Fruit fly (Drosophila melanogaster): ENCODE measurements around the gene ko.
A peak's percentile ranks its signal among the peaks of the same experiment; 100 is the strongest.

The ko gene

dm6 chr3L:21046107-21046708 lies 84.8 kb downstream of the ko start (continued):
- TF ChIP-seq gem (tag; optimal IDR thresholded peaks at IDR 0.05) (peak; percentile 43), lmd (GFP tag; IDR thresholded peaks at IDR 0.05) (no peak), unpg (GFP tag; optimal IDR thresholded peaks at IDR 0.05) (peak; percentile 28), CG14050 (GFP tag; IDR thresholded peaks at IDR 0.05) (no peak), az2 (GFP tag; optimal IDR thresholded peaks at IDR 0.05) (peak; percentile 7), CG7271 (tag; optimal IDR thresholded peaks at IDR 0.05) (no peak), CG2678 (tag; optimal IDR thresholded peaks at IDR 0.05) (no peak), D (optimal IDR thresholded peaks at IDR 0.05) (no peak), D (GFP tag; optimal IDR thresholded peaks at IDR 0.05) (no peak), so (GFP tag; IDR thresholded peaks at IDR 0.05) (no peak), CG17359 (tag; optimal IDR thresholded peaks at IDR 0.05) (peak; percentile 8), crp (GFP tag; optimal IDR thresholded peaks at IDR 0.05) (no peak), cad (GFP tag; optimal IDR thresholded peaks at IDR 0.05) (no peak), CG9932 (GFP tag; IDR thresholded peaks at IDR 0.05) (no peak), mam (GFP tag; optimal IDR thresholded peaks at IDR 0.05) (no peak), gcm (GFP tag; optimal IDR thresholded peaks at IDR 0.05) (no peak), Drgx (GFP tag; IDR thresholded peaks at IDR 0.05) (peak; percentile 39; the same call in 1 of the 2 replicates), Chrac-16 (GFP tag; optimal IDR thresholded peaks at IDR 0.05) (no peak), Xbp1 (GFP tag; optimal IDR thresholded peaks at IDR 0.05) (no peak), hkb (optimal IDR thresholded peaks at IDR 0.05) (no peak), hkb (GFP tag; IDR thresholded peaks at IDR 0.05) (no peak), ash1 (GFP tag; optimal IDR thresholded peaks at IDR 0.05) (no peak), CG14014 (GFP tag; IDR thresholded peaks at IDR 0.05) (no peak), Scr (GFP tag; IDR thresholded peaks at IDR 0.05; ENCODE audit: partially characterized antibody) (no peak), Xrp1 (GFP tag; IDR thresholded peaks at IDR 0.05) (peak; percentile 26; the same call in 1 of the 2 replicates), CG17385 (GFP tag; optimal IDR thresholded peaks at IDR 0.05) (no peak), CG11085 (GFP tag; IDR thresholded peaks at IDR 0.05) (no peak), Med (GFP tag) (no peak), oc (tag; optimal IDR thresholded peaks at IDR 0.05) (no peak), bab2 (GFP tag; optimal IDR thresholded peaks at IDR 0.05) (no peak), CG6765 (GFP tag; optimal IDR thresholded peaks at IDR 0.05) (no peak), bsh (GFP tag; optimal IDR thresholded peaks at IDR 0.05) (peak in 1 of 2 experiments; percentile 56), Hmr (GFP tag; optimal IDR thresholded peaks at IDR 0.05) (no peak), Optix (GFP tag; IDR thresholded peaks at IDR 0.05) (no peak), MBD-R2 (GFP tag; IDR thresholded peaks at IDR 0.05) (no peak), row (GFP tag; IDR thresholded peaks at IDR 0.05) (no peak), Pdp1 (GFP tag; optimal IDR thresholded peaks at IDR 0.05) (no peak), CG42726 (GFP tag; IDR thresholded peaks at IDR 0.05; ENCODE audit: partially characterized antibody) (no peak), CG15269 (tag; optimal IDR thresholded peaks at IDR 0.05) (no peak), CG7745 (tag; optimal IDR thresholded peaks at IDR 0.05) (no peak), Dfd (GFP tag; optimal IDR thresholded peaks at IDR 0.05) (no peak), Oaz (GFP tag; IDR thresholded peaks at IDR 0.05) (no peak), CG34224 (GFP tag; IDR thresholded peaks at IDR 0.05; ENCODE audit: partially characterized antibody) (no peak), Stat92E (GFP tag; optimal IDR thresholded peaks at IDR 0.05) (no peak), CG11723 (GFP tag; optimal IDR thresholded peaks at IDR 0.05) (no peak), CG2712 (tag; optimal IDR thresholded peaks at IDR 0.05) (peak; percentile 2), CG4820 (GFP tag; optimal IDR thresholded peaks at IDR 0.05) (no peak), Rfx (GFP tag; IDR thresholded peaks at IDR 0.05) (no peak), tll (GFP tag; optimal IDR thresholded peaks at IDR 0.05) (no peak), vnd (GFP tag; IDR thresholded peaks at IDR 0.05; ENCODE audit: partially characterized antibody) (no peak)
